Worm (Caenorhabditis elegans): Measurements from ENCODE around the gene puf-6.
"Not testable (repeated sequence)": the region's sequence is repeated elsewhere in the genome, so short reads cannot be mapped to it uniquely, and the experiment has no call there.

The puf-6 gene

ce11 chrII:13036717-13037116 lies 6.5 kb downstream of the puf-6 start, which contains the start of gene F18A11.3:
TSS of gene F18A11.3 (minus strand) at chrII:13036841.
- TF ChIP-seq nhr-12 (tag; optimal IDR thresholded peaks at IDR 0.05) (no peak), unc-62 (GFP tag; optimal IDR thresholded peaks at IDR 0.05) (no peak), lsy-2 (tag; optimal IDR thresholded peaks at IDR 0.05) (peak; percentile 16), mep-1 (tag; optimal IDR thresholded peaks at IDR 0.05) (peak; percentile 42), ztf-11 (tag; optimal IDR thresholded peaks at IDR 0.05) (no peak), ces-1 (GFP tag; optimal IDR thresholded peaks at IDR 0.05) (peak; percentile 2), pha-4 (tag; optimal IDR thresholded peaks at IDR 0.05) (no peak), nhr-237 (tag; optimal IDR thresholded peaks at IDR 0.05) (no peak)

DNA sequence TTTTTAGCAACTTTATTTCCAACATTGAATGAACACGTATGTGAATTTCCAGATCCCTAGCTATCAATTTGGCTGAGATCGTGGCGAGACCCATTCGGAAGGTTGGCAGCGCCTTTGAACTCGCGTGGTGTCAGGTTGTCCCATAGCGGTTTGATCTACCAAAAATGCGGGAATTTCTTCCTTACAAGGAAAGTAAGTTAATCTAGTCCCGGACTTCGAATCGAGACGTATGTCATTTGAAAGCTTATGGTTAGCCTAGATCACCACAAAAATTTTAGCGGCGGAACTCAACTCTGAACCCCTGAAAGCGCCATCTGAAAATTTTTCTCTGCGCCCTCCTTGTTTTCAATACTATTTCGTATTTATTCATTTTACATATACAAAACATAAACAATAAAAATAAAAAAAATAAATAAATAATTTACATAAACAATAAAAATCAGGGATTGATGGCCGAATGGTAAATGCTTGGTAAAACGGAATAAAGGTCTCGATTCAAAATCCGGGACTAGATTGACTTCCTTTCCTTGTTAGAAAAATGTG lies 11.5 kb downstream of the puf-6 start, which contains the start of gene F18A11.2:
F18A11.2 (plus strand) TSS at position 51 of the 543 bp plus-strand sequence.
- not testable (repeated sequence) for TF ChIP-seq ceh-39, elt-3, zip-8 (tag; optimal IDR thresholded peaks at IDR 0.05)

- TF ChIP-seq mls-2 (tag; optimal IDR thresholded peaks at IDR 0.05), result no peak
- TF ChIP-seq drap-1 (GFP tag; optimal IDR thresholded peaks at IDR 0.05), result no peak
- peak; percentile 65 for TF ChIP-seq unc-120 (tag; optimal IDR thresholded peaks at IDR 0.05; ENCODE audit: poor library complexity, severe bottlenecking)
- no peak for TF ChIP-seq unc-39 (tag; optimal IDR thresholded peaks at IDR 0.05)
- no peak for TF ChIP-seq hlh-1 (tag; optimal IDR thresholded peaks at IDR 0.05)
- no peak for TF ChIP-seq flh-1 (GFP tag; optimal IDR thresholded peaks at IDR 0.05)
- TF ChIP-seq mab-5 (tag; optimal IDR thresholded peaks at IDR 0.05), result peak; percentile 33
- TF ChIP-seq ztf-11 (tag; optimal IDR thresholded peaks at IDR 0.05), result no peak
- TF ChIP-seq sptf-1 (tag; optimal IDR thresholded peaks at IDR 0.05), result no peak
- TF ChIP-seq nhr-237 (tag; optimal IDR thresholded peaks at IDR 0.05), result peak; percentile 37
- no peak for TF ChIP-seq nhr-28 (tag; optimal IDR thresholded peaks at IDR 0.05)
- TF ChIP-seq elt-1 (tag; optimal IDR thresholded peaks at IDR 0.05; ENCODE audit: borderline replicate concordance, insufficient read depth), result peak; percentile 20
- no peak for TF ChIP-seq M03D4.4 (tag; optimal IDR thresholded peaks at IDR 0.05)
- no peak for TF ChIP-seq ceh-39 (tag; optimal IDR thresholded peaks at IDR 0.05)
- no peak for TF ChIP-seq bed-3 (GFP tag; optimal IDR thresholded peaks at IDR 0.05)
- TF ChIP-seq ceh-83 (GFP tag; optimal IDR thresholded peaks at IDR 0.05), result no peak
- no peak for TF ChIP-seq nhr-12 (tag; optimal IDR thresholded peaks at IDR 0.05)
- peak; percentile 18 for TF ChIP-seq ces-1 (GFP tag; optimal IDR thresholded peaks at IDR 0.05)
- TF ChIP-seq mep-1 (tag; optimal IDR thresholded peaks at IDR 0.05), result peak; percentile 40
- no peak for TF ChIP-seq nhr-76 (tag; optimal IDR thresholded peaks at IDR 0.05)
- peak; percentile 3 for TF ChIP-seq ham-2 (GFP tag; optimal IDR thresholded peaks at IDR 0.05)
- peak; percentile 4 for TF ChIP-seq unc-62 (GFP tag; optimal IDR thresholded peaks at IDR 0.05)
- TF ChIP-seq nhr-2 (tag; optimal IDR thresholded peaks at IDR 0.05), result no peak
- no peak for TF ChIP-seq cnd-1 (tag; optimal IDR thresholded peaks at IDR 0.05)
- no peak for TF ChIP-seq tbx-8 (GFP tag; optimal IDR thresholded peaks at IDR 0.05)
- no peak for TF ChIP-seq snpc-4 (tag; optimal IDR thresholded peaks at IDR 0.05)
- no peak for TF ChIP-seq elt-3 (tag; optimal IDR thresholded peaks at IDR 0.05)
- no peak for TF ChIP-seq lin-32 (GFP tag; optimal IDR thresholded peaks at IDR 0.05)
- no peak for TF ChIP-seq sem-2 (GFP tag; optimal IDR thresholded peaks at IDR 0.05)
- TF ChIP-seq blmp-1 (tag; optimal IDR thresholded peaks at IDR 0.05), result no peak
- TF ChIP-seq zip-8 (tag; optimal IDR thresholded peaks at IDR 0.05), result no peak
- TF ChIP-seq lsy-2 (tag; optimal IDR thresholded peaks at IDR 0.05), result peak; percentile 31
- peak; percentile 53 for TF ChIP-seq lin-13 (tag; optimal IDR thresholded peaks at IDR 0.05)
- TF ChIP-seq pha-4 (tag; optimal IDR thresholded peaks at IDR 0.05), result peak; percentile 39
- no peak for TF ChIP-seq ceh-43 (GFP tag; optimal IDR thresholded peaks at IDR 0.05)
Measured at ce11 chrII:13030567-13031188, 12.6 kb downstream of the puf-6 start.

ce11 chrII:13030051-13030437 lies 13.2 kb downstream of the puf-6 start:
- TF ChIP-seq hlh-1 (tag; optimal IDR thresholded peaks at IDR 0.05) (peak; percentile 24), tbx-8 (GFP tag; optimal IDR thresholded peaks at IDR 0.05) (no peak), lsy-2 (tag; optimal IDR thresholded peaks at IDR 0.05) (no peak), sptf-1 (tag; optimal IDR thresholded peaks at IDR 0.05) (peak; percentile 21), unc-62 (GFP tag; optimal IDR thresholded peaks at IDR 0.05) (peak; percentile 35), ham-2 (GFP tag; optimal IDR thresholded peaks at IDR 0.05) (peak; percentile 9), ces-1 (GFP tag; optimal IDR thresholded peaks at IDR 0.05) (peak; percentile 33), cnd-1 (tag; optimal IDR thresholded peaks at IDR 0.05) (peak; percentile 53), mep-1 (tag; optimal IDR thresholded peaks at IDR 0.05) (no peak), unc-120 (tag; optimal IDR thresholded peaks at IDR 0.05; ENCODE audit: poor library complexity, severe bottlenecking) (peak; percentile 36)

Measured in whole organism, mixed stage, embryonic.